Fruit fly (Drosophila melanogaster) whole organism, embryonic: ENCODE data around the gene CG32488.

Source experiments
- Asciz ChIP-seq: fragments of 200-800 bp; sonication (Bioruptor generic); optimal IDR thresholded peaks from 2 replicates; lab custom pipeline; 2017; ENCODE audit warnings: missing biosample characterization, mild to moderate bottlenecking, missing genetic modification characterization, missing genetic modification reagents
- CG10462 ChIP-seq: fragments of 200-800 bp; sonication (Bioruptor generic); optimal IDR thresholded peaks from 2 replicates; lab custom pipeline; 2016; ENCODE audit warnings: missing biosample characterization, missing genetic modification characterization
- CG10654 ChIP-seq: fragments of 200-800 bp; sonication (Bioruptor generic); optimal IDR thresholded peaks from 2 replicates; lab custom pipeline; 2016; ENCODE audit warnings: missing biosample characterization, missing genetic modification characterization
- CG10979 ChIP-seq: fragments of 200-800 bp; sonication (Bioruptor generic); optimal IDR thresholded peaks from 2 replicates; lab custom pipeline; 2018; ENCODE audit warnings: missing biosample characterization, mild to moderate bottlenecking, missing genetic modification characterization, moderate library complexity
- CG11504 ChIP-seq: fragments of 200-800 bp; sonication (Bioruptor generic); optimal IDR thresholded peaks from 3 replicates; lab custom pipeline; 2019; ENCODE audit warnings: missing biosample characterization, mild to moderate bottlenecking, missing genetic modification characterization, moderate library complexity
- CG11723 ChIP-seq: fragments of 200-800 bp; sonication (Bioruptor generic); optimal IDR thresholded peaks from 2 replicates; lab custom pipeline; 2017; ENCODE audit warnings: missing biosample characterization, mild to moderate bottlenecking, missing genetic modification characterization
- CG12071 ChIP-seq: fragments of 200-800 bp; sonication (Bioruptor generic); optimal IDR thresholded peaks from 3 replicates; lab custom pipeline; 2018; ENCODE audit warnings: missing biosample characterization, mild to moderate bottlenecking, missing genetic modification characterization
- CG12219 ChIP-seq: fragments of 200-800 bp; sonication (Bioruptor generic); optimal IDR thresholded peaks from 3 replicates; lab custom pipeline; 2018; ENCODE audit warnings: missing biosample characterization, mild to moderate bottlenecking, missing genetic modification characterization
- CG14710 ChIP-seq: fragments of 200-800 bp; sonication (Bioruptor generic); optimal IDR thresholded peaks from 3 replicates; lab custom pipeline; 2019; ENCODE audit warnings: missing biosample characterization, mild to moderate bottlenecking, missing genetic modification characterization, moderate library complexity
- CG14860 ChIP-seq: fragments of 200-800 bp; sonication (Bioruptor generic); IDR thresholded peaks from 3 replicates; pipeline ENCODE4 v1.3.6; 2022; ENCODE audit warnings: missing biosample characterization, missing genetic modification characterization; ENCODE audit not compliant: partially characterized antibody
- CG18476 ChIP-seq: fragments of 200-800 bp; sonication (Bioruptor generic); optimal IDR thresholded peaks from 2 replicates; lab custom pipeline; 2016; ENCODE audit warnings: missing biosample characterization, mild to moderate bottlenecking, missing genetic modification characterization
- CG18599 ChIP-seq: fragments of 200-800 bp; sonication (Bioruptor generic); optimal IDR thresholded peaks from 3 replicates; lab custom pipeline; 2017; ENCODE audit warnings: missing biosample characterization, missing genetic modification characterization, mild to moderate bottlenecking, moderate library complexity, missing genetic modification reagents
- CG32767 ChIP-seq: fragments of 200-800 bp; sonication (Bioruptor generic); IDR thresholded peaks from 2 replicates; pipeline ENCODE4 v1.3.6; 2022; ENCODE audit warnings: missing biosample characterization, missing genetic modification characterization
- CG32772 ChIP-seq: fragments of 200-800 bp; sonication (Bioruptor generic); IDR thresholded peaks from 2 replicates; pipeline ENCODE4 v1.3.6; 2022; ENCODE audit warnings: missing biosample characterization, missing genetic modification characterization
- CG4404 ChIP-seq: fragments of 200-800 bp; sonication (Bioruptor generic); IDR thresholded peaks from 2 replicates; pipeline ENCODE4 v1.3.6; 2022; ENCODE audit warnings: missing biosample characterization, missing genetic modification characterization
- CG7928 ChIP-seq: fragments of 200-800 bp; sonication (Bioruptor generic); optimal IDR thresholded peaks from 2 replicates; lab custom pipeline; 2017; ENCODE audit warnings: missing biosample characterization, mild to moderate bottlenecking, missing genetic modification characterization
- CG7963 ChIP-seq: fragments of 200-800 bp; sonication (Bioruptor generic); IDR thresholded peaks from 3 replicates; pipeline ENCODE4 v1.3.6; 2022; ENCODE audit warnings: missing biosample characterization, missing genetic modification characterization; ENCODE audit not compliant: partially characterized antibody
- CG8359 ChIP-seq: fragments of 200-800 bp; sonication (Bioruptor generic); optimal IDR thresholded peaks from 2 replicates; lab custom pipeline; 2017; ENCODE audit warnings: missing biosample characterization, mild to moderate bottlenecking, missing genetic modification characterization, borderline replicate concordance
- Dfd ChIP-seq, 2 experiments: fragments of >200 bp; optimal IDR thresholded peaks; 2 replicates each; lab custom pipeline; 2017; ENCODE audit warnings: missing biosample characterization in 2 of 2, missing genetic modification characterization in 2 of 2
- Doc2 ChIP-seq: fragments of 200-800 bp; sonication (Bioruptor generic); IDR thresholded peaks from 2 replicates; pipeline ENCODE4 v1.3.6; 2022; ENCODE audit warnings: missing biosample characterization, missing genetic modification characterization
- E2f1 ChIP-seq: fragments of 200-800 bp; sonication (Bioruptor generic); IDR thresholded peaks from 2 replicates; pipeline ENCODE4 v1.3.6; 2022; ENCODE audit warnings: missing biosample characterization, missing genetic modification characterization
- Ets65A ChIP-seq: fragments of 200-800 bp; sonication (Bioruptor generic); peaks from one replicate; lab custom pipeline; 2016; ENCODE audit warnings: missing biosample characterization, missing genetic modification characterization
- Fer3 ChIP-seq: fragments of 200-800 bp; sonication (Bioruptor generic); optimal IDR thresholded peaks from 2 replicates; lab custom pipeline; 2018; ENCODE audit warnings: missing biosample characterization, mild to moderate bottlenecking, missing genetic modification characterization, moderate library complexity
- GATAe ChIP-seq: fragments of 200-800 bp; sonication (Bioruptor generic); conservative IDR thresholded peaks from 2 replicates; pipeline ENCODE4 v1.3.6; 2022; ENCODE audit warnings: missing biosample characterization, missing genetic modification characterization
- HLHmδ ChIP-seq: fragments of 200-800 bp; sonication (Bioruptor generic); optimal IDR thresholded peaks from 2 replicates; lab custom pipeline; 2018; ENCODE audit warnings: missing biosample characterization, mild to moderate bottlenecking, missing genetic modification characterization, moderate library complexity
- HmgD ChIP-seq: fragments of 200-800 bp; sonication (Bioruptor generic); optimal IDR thresholded peaks from 3 replicates; lab custom pipeline; 2016; ENCODE audit warnings: missing biosample characterization, missing genetic modification characterization
- MESR4 ChIP-seq: fragments of 200-800 bp; sonication (Bioruptor generic); optimal IDR thresholded peaks from 2 replicates; lab custom pipeline; 2018; ENCODE audit warnings: missing biosample characterization, mild to moderate bottlenecking, missing genetic modification characterization, moderate library complexity
- Med ChIP-seq: fragments of 200-800 bp; sonication (Bioruptor generic); peaks from one replicate; lab custom pipeline; 2016; ENCODE audit warnings: missing biosample characterization, missing genetic modification characterization, mild to moderate bottlenecking, inconsistent platforms, moderate library complexity
- Mes4 ChIP-seq: fragments of 200-800 bp; sonication (Bioruptor generic); optimal IDR thresholded peaks from 2 replicates; lab custom pipeline; 2016; ENCODE audit warnings: missing biosample characterization, missing genetic modification characterization
- NC2α ChIP-seq: fragments of 200-800 bp; sonication (Bioruptor generic); optimal IDR thresholded peaks from 2 replicates; lab custom pipeline; 2016; ENCODE audit warnings: missing biosample characterization, missing genetic modification characterization
- Pdp1 ChIP-seq, 2 experiments: fragments of 200-800 bp; sonication (Bioruptor generic); optimal IDR thresholded peaks; 3 replicates each; lab custom pipeline; 2016; ENCODE audit warnings: missing biosample characterization in 2 of 2, missing genetic modification characterization in 2 of 2, mild to moderate bottlenecking in 1 of 2, moderate library complexity in 1 of 2
- ash1 ChIP-seq: fragments of 200-800 bp; sonication (Bioruptor generic); optimal IDR thresholded peaks from 2 replicates; lab custom pipeline; 2018; ENCODE audit warnings: missing biosample characterization, mild to moderate bottlenecking, missing genetic modification characterization
- chm ChIP-seq: fragments of 200-800 bp; sonication (Bioruptor generic); IDR thresholded peaks from 2 replicates; pipeline ENCODE4 v1.3.6; 2022; ENCODE audit warnings: missing biosample characterization, missing genetic modification characterization
- croc ChIP-seq: fragments of 200-800 bp; sonication (Bioruptor generic); conservative IDR thresholded peaks from 3 replicates; pipeline ENCODE4 v1.3.6; 2022; ENCODE audit warnings: missing biosample characterization, missing genetic modification characterization
- da ChIP-seq: fragments of 200-800 bp; sonication (Bioruptor generic); optimal IDR thresholded peaks from 2 replicates; lab custom pipeline; 2016; ENCODE audit warnings: missing biosample characterization, missing genetic modification characterization
- esg ChIP-seq: fragments of 200-800 bp; sonication (Bioruptor generic); conservative IDR thresholded peaks from 2 replicates; pipeline ENCODE4 v1.3.6; 2022; ENCODE audit warnings: missing biosample characterization, missing genetic modification characterization
- eyg ChIP-seq: fragments of 200-800 bp; sonication (Bioruptor generic); optimal IDR thresholded peaks from 3 replicates; lab custom pipeline; 2016; ENCODE audit warnings: missing biosample characterization, missing genetic modification characterization
- gce ChIP-seq: fragments of 200-800 bp; sonication (Bioruptor generic); IDR thresholded peaks from 3 replicates; pipeline ENCODE4 v1.3.6; 2022; ENCODE audit warnings: missing biosample characterization, missing genetic modification characterization
- klu ChIP-seq: fragments of 200-800 bp; sonication (Bioruptor generic); IDR thresholded peaks from 2 replicates; pipeline ENCODE4 v1.3.6; 2022; ENCODE audit warnings: missing biosample characterization, missing genetic modification characterization
- odd ChIP-seq: fragments of 200-800 bp; sonication (Bioruptor generic); optimal IDR thresholded peaks from 2 replicates; lab custom pipeline; 2017; ENCODE audit warnings: missing biosample characterization, mild to moderate bottlenecking, missing genetic modification characterization
- pho ChIP-seq: fragments of 200-800 bp; sonication (Bioruptor generic); optimal IDR thresholded peaks from 2 replicates; lab custom pipeline; 2016; ENCODE audit warnings: missing biosample characterization, missing genetic modification characterization
- pita ChIP-seq: fragments of 200-800 bp; sonication (Bioruptor generic); optimal IDR thresholded peaks from 2 replicates; lab custom pipeline; 2017; ENCODE audit warnings: missing biosample characterization, mild to moderate bottlenecking, missing genetic modification characterization
- salm ChIP-seq: fragments of 200-800 bp; sonication (Bioruptor generic); optimal IDR thresholded peaks from 2 replicates; lab custom pipeline; 2018; ENCODE audit warnings: missing biosample characterization, mild to moderate bottlenecking, missing genetic modification characterization
- sd ChIP-seq: fragments of 200-800 bp; sonication (Bioruptor generic); optimal IDR thresholded peaks from 3 replicates; lab custom pipeline; 2018; ENCODE audit warnings: missing biosample characterization, mild to moderate bottlenecking, missing genetic modification characterization, moderate library complexity
- sens ChIP-seq: fragments of 200-800 bp; sonication (Bioruptor generic); peaks from one replicate; lab custom pipeline; 2016; ENCODE audit warnings: missing biosample characterization, missing genetic modification characterization
- sisA ChIP-seq: fragments of 200-800 bp; sonication (Bioruptor generic); IDR thresholded peaks from 2 replicates; pipeline ENCODE4 v1.3.6; 2022; ENCODE audit warnings: missing biosample characterization, missing genetic modification characterization
- tgo ChIP-seq: fragments of 200-800 bp; sonication (Bioruptor generic); IDR thresholded peaks from 3 replicates; pipeline ENCODE4 v1.3.6; 2022; ENCODE audit warnings: missing biosample characterization, missing genetic modification characterization
- tio ChIP-seq: fragments of 200-800 bp; sonication (Bioruptor generic); optimal IDR thresholded peaks from 2 replicates; lab custom pipeline; 2017; ENCODE audit warnings: missing biosample characterization, missing genetic modification characterization, inconsistent platforms
- tup ChIP-seq: fragments of 200-800 bp; sonication (Bioruptor generic); optimal IDR thresholded peaks from 2 replicates; lab custom pipeline; 2016; ENCODE audit warnings: missing biosample characterization, mild to moderate bottlenecking, missing genetic modification characterization, moderate library complexity

Gene CG32488

DNA sequence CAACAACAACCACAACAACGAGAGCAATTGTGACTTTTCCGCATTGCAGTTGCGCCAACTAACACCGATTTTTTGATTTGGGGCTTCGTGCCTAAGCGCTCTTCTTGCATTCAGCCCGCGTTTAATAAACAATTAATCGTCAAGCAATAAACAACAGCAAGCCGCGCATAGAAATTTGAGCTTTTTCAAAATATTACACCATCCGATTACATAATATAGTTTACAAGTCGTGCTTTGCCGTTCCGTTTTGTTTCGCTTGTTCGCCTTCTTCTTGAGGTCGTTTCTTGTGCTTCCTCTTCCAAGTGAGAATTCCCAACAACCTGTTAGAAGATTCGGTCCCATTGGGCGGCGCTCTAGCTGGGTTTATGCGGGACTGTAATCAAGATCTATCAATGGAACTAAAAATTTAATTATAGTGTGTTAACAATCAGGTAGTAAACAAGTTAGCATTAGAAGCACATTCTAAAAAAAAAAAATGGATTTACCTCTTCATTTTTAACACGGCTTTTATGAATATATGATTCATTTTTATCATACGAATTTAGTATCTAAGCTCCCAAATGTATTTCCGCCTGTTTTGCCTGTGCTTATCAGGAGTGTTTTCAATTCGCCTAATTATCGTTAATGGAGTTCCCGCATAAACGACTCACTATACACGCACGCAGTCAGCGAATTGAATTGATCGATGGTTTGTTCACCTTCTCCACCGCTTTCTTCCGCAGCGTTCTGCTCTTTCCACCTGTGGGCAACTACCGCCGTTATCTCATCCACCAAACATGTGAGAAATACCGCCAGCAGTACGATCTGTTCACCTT, 20.1 kb upstream of the CG32488 start (continued):
- TF ChIP-seq CG4404 (GFP tag; lab: Robert Waterston, UW) (peak; percentile 70), GATAe (GFP tag; lab: Robert Waterston, UW) (no peak), CG8359 (GFP tag; lab: Kevin White, UChicago) (peak; percentile 63), tio (peak; percentile 81), CG32767 (GFP tag; lab: Robert Waterston, UW) (peak; percentile 88), esg (GFP tag; lab: Robert Waterston, UW) (peak; percentile 71), CG14860 (GFP tag; lab: Robert Waterston, UW) (no peak), MESR4 (GFP tag; lab: Kevin White, UChicago) (no peak), klu (no peak), pho (GFP tag; lab: Kevin White, UChicago) (peak; percentile 80), croc (peak; percentile 44; the same call in 2 of the 3 replicates), Dfd (GFP tag; optimal IDR thresholded peaks at IDR 0.05; lab: Kevin White, UChicago) (no peak), salm (peak; percentile 55), HmgD (GFP tag; lab: Kevin White, UChicago) (no peak), CG18476 (GFP tag; lab: Kevin White, UChicago) (peak; percentile 80), eyg (peak; percentile 58), CG11723 (GFP tag; lab: Kevin White, UChicago) (peak; percentile 77), CG12071 (GFP tag; lab: Kevin White, UChicago) (peak; percentile 67), CG10654 (GFP tag; lab: Kevin White, UChicago) (peak; percentile 56), sens (GFP tag; lab: Kevin White, UChicago) (peak; percentile 97), CG7928 (peak; percentile 46), Ets65A (peak; percentile 71), tup (GFP tag; lab: Kevin White, UChicago) (peak; percentile 44), sisA (GFP tag; lab: Robert Waterston, UW) (peak; percentile 51; the same call in 1 of the 2 replicates), CG32772 (GFP tag; lab: Robert Waterston, UW) (0 out of 2 replicates have a peak, but pooled peaks have one; percentile 25), gce (GFP tag; lab: Robert Waterston, UW) (peak; percentile 60; the same call in 1 of the 3 replicates), tgo (GFP tag; lab: Robert Waterston, UW) (peak; percentile 60; the same call in 2 of the 3 replicates), Pdp1 (GFP tag; optimal IDR thresholded peaks at IDR 0.05; lab: Kevin White, UChicago) (peak; percentile 73 to 98), ash1 (GFP tag; lab: Kevin White, UChicago) (no peak), Doc2 (GFP tag; lab: Robert Waterston, UW) (no peak), HLHmδ (GFP tag; lab: Kevin White, UChicago) (no peak), da (GFP tag; lab: Kevin White, UChicago) (peak; percentile 14), CG18599 (GFP tag; lab: Kevin White, UChicago) (peak; percentile 91), sd (tag; lab: Kevin White, UChicago) (peak; percentile 68), CG12219 (peak; percentile 86), CG10462 (GFP tag; lab: Kevin White, UChicago) (peak; percentile 59), CG14710 (peak; percentile 91), CG11504 (tag; lab: Kevin White, UChicago) (peak; percentile 89), Asciz (GFP tag; lab: Kevin White, UChicago) (peak; percentile 79), E2f1 (peak; percentile 55; the same call in 1 of the 2 replicates), odd (GFP tag; lab: Kevin White, UChicago) (peak; percentile 89), Mes4 (GFP tag; lab: Kevin White, UChicago) (peak; percentile 64), CG10979 (peak; percentile 93), pita (no peak), CG7963 (no peak), Fer3 (tag; lab: Kevin White, UChicago) (peak; percentile 80), NC2α (GFP tag; lab: Kevin White, UChicago) (peak; percentile 27), Med (GFP tag; lab: Kevin White, UChicago) (peak; percentile 96), chm (GFP tag; lab: Robert Waterston, UW) (peak; percentile 73)
